Worm (Caenorhabditis elegans) whole organism, mixed stage, embryonic: ENCODE results near the gene pigs-1.

Source experiments
- M03D4.4 ChIP-seq: sonication (generic microtip); optimal IDR thresholded peaks from 2 replicates; lab custom pipeline; 2017; ENCODE audit warnings: mild to moderate bottlenecking, missing genetic modification characterization, missing compliant biosample characterization
- blmp-1 ChIP-seq: fragments of 150-350 bp; optimal IDR thresholded peaks from 2 replicates; lab custom pipeline; 2014; ENCODE audit warnings: missing biosample characterization, missing genetic modification characterization
- ceh-83 ChIP-seq: fragments of 200-800 bp; sonication (Bioruptor generic); optimal IDR thresholded peaks from 2 replicates; lab custom pipeline; 2018; ENCODE audit warnings: mild to moderate bottlenecking, missing genetic modification characterization, missing compliant biosample characterization
- ces-1 ChIP-seq: fragments of 150-350 bp; optimal IDR thresholded peaks from 2 replicates; lab custom pipeline; 2014; ENCODE audit warnings: missing biosample characterization, missing genetic modification reagents, missing genetic modification characterization
- lin-13 ChIP-seq: fragments of 150-350 bp; optimal IDR thresholded peaks from 2 replicates; lab custom pipeline; 2014; ENCODE audit warnings: missing biosample characterization, missing genetic modification characterization
- nhr-12 ChIP-seq: fragments of 150-350 bp; optimal IDR thresholded peaks from 2 replicates; lab custom pipeline; 2014; ENCODE audit warnings: missing biosample characterization, missing genetic modification characterization
- nhr-237 ChIP-seq: fragments of 150-350 bp; optimal IDR thresholded peaks from 2 replicates; lab custom pipeline; 2014; ENCODE audit warnings: missing biosample characterization, missing genetic modification characterization
- nhr-28 ChIP-seq: fragments of 150-350 bp; optimal IDR thresholded peaks from 2 replicates; lab custom pipeline; 2014; ENCODE audit warnings: missing biosample characterization, missing genetic modification characterization
- pha-4 ChIP-seq: fragments of 150-350 bp; optimal IDR thresholded peaks from 2 replicates; lab custom pipeline; 2018; ENCODE audit warnings: missing biosample characterization, missing genetic modification reagents, missing genetic modification characterization
- snpc-4 ChIP-seq: fragments of 150-350 bp; optimal IDR thresholded peaks from 2 replicates; lab custom pipeline; 2014; ENCODE audit warnings: missing biosample characterization, missing genetic modification characterization
- sptf-1 ChIP-seq: sonication (generic microtip); optimal IDR thresholded peaks from 2 replicates; lab custom pipeline; 2017; ENCODE audit warnings: mild to moderate bottlenecking, missing genetic modification characterization, moderate library complexity, missing compliant biosample characterization
- ztf-11 ChIP-seq: fragments of 150-350 bp; optimal IDR thresholded peaks from 2 replicates; lab custom pipeline; 2014; ENCODE audit warnings: missing biosample characterization, missing genetic modification characterization

DNA sequence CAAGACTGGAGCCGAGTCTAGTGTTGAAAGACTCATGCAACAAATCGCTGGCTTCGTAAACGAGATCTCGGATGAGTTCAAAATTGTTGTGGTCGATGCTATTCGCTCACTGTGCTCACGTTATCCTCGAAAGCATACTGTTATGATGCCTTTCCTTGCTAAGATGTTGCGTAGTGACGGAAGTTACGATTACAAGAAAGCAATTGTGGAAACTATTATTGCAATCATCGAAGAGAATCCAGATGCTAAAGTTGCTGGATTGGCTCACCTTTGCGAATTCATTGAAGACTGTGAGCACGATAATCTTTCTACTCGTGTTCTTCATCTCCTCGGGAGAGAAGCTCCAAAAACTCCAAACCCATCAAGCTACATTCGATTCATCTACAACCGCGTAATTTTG is 4.6 kb upstream of the pigs-1 start:
- no peak for TF ChIP-seq ztf-11 (tag; lab: Kevin White, UChicago)
- no peak for TF ChIP-seq lin-13 (tag; lab: Kevin White, UChicago)
- TF ChIP-seq nhr-237 (tag; lab: Kevin White, UChicago): no peak
- TF ChIP-seq ceh-83 (GFP tag; lab: Kevin White, UChicago): no peak
- TF ChIP-seq M03D4.4 (tag; lab: Kevin White, UChicago): no peak
- no peak for TF ChIP-seq sptf-1 (tag; lab: Kevin White, UChicago)
- no peak for TF ChIP-seq nhr-28 (tag; lab: Kevin White, UChicago)
- TF ChIP-seq snpc-4 (tag; lab: Kevin White, UChicago): no peak
- no peak for TF ChIP-seq ces-1 (GFP tag; lab: Kevin White, UChicago)
- no peak for TF ChIP-seq pha-4 (tag; lab: Kevin White, UChicago)
- no peak for TF ChIP-seq blmp-1 (tag; lab: Kevin White, UChicago)
- no peak for TF ChIP-seq nhr-12 (tag; lab: Kevin White, UChicago)
